Worm (Caenorhabditis elegans) whole organism, L4 larva: ENCODE data around the gene R08C7.8.

Experiments used
- D1046.2 ChIP-seq: fragments of 200-800 bp; sonication (Bioruptor generic); IDR thresholded peaks from 2 replicates; pipeline ENCODE4 v1.3.6; 2022; ENCODE audit warnings: missing genetic modification characterization, missing compliant biosample characterization
- F49E8.2 ChIP-seq: sonication (generic microtip); optimal IDR thresholded peaks from 2 replicates; lab custom pipeline; 2016; ENCODE audit warnings: missing compliant biosample characterization, mild to moderate bottlenecking, missing genetic modification characterization, borderline replicate concordance
- T20F7.1 ChIP-seq: fragments of 200-800 bp; sonication (Bioruptor generic); optimal IDR thresholded peaks from 2 replicates; lab custom pipeline; 2018; ENCODE audit warnings: mild to moderate bottlenecking, missing genetic modification characterization, missing compliant biosample characterization
- T26A8.4 ChIP-seq: fragments of 200-800 bp; sonication (Bioruptor generic); IDR thresholded peaks from 2 replicates; pipeline ENCODE4 v1.3.6; 2022; ENCODE audit warnings: missing genetic modification characterization, missing compliant biosample characterization
- Y105C5A.15 ChIP-seq: fragments of 200-800 bp; sonication (Bioruptor generic); IDR thresholded peaks from 2 replicates; pipeline ENCODE4 v1.3.6; 2022; ENCODE audit warnings: missing genetic modification characterization, missing compliant biosample characterization
- Y5F2A.4 ChIP-seq: fragments of 200-800 bp; sonication (Bioruptor generic); optimal IDR thresholded peaks from 2 replicates; lab custom pipeline; 2018; ENCODE audit warnings: mild to moderate bottlenecking, missing genetic modification characterization, missing compliant biosample characterization
- ZK337.2 ChIP-seq: fragments of 200-800 bp; sonication (Bioruptor generic); IDR thresholded peaks from 2 replicates; pipeline ENCODE4 v1.3.6; 2022; ENCODE audit warnings: missing genetic modification reagents, missing genetic modification characterization, missing compliant biosample characterization
- ZK546.5 ChIP-seq, 2 experiments: sonication (generic microtip); optimal IDR thresholded peaks; 2 replicates each; lab custom pipeline; 2017; ENCODE audit warnings: missing biosample characterization in 2 of 2, missing genetic modification characterization in 2 of 2
- aha-1 ChIP-seq: fragments of 150-350 bp; peaks from one replicate; lab custom pipeline; 2014; ENCODE audit warnings: missing biosample characterization, missing genetic modification characterization
- arid-1 ChIP-seq: fragments of 200-800 bp; sonication (Bioruptor generic); conservative IDR thresholded peaks from 2 replicates; pipeline ENCODE4 v1.3.6; 2022; ENCODE audit warnings: missing genetic modification reagents, missing genetic modification characterization, missing compliant biosample characterization
- attf-4 ChIP-seq: sonication (generic microtip); optimal IDR thresholded peaks from 3 replicates; lab custom pipeline; 2017; ENCODE audit warnings: missing biosample characterization, missing genetic modification characterization
- ceh-20 ChIP-seq: fragments of 200-800 bp; sonication (Bioruptor generic); IDR thresholded peaks from 2 replicates; pipeline ENCODE4 v1.3.6; 2022; ENCODE audit warnings: missing genetic modification reagents, missing genetic modification characterization, missing compliant biosample characterization
- ceh-32 ChIP-seq: sonication (generic microtip); optimal IDR thresholded peaks from 2 replicates; lab custom pipeline; 2016; ENCODE audit warnings: mild to moderate bottlenecking, missing genetic modification characterization, missing compliant biosample characterization; ENCODE audit not compliant: poor library complexity
- ctbp-1 ChIP-seq: fragments of 200-800 bp; sonication (Bioruptor generic); IDR thresholded peaks from 2 replicates; pipeline ENCODE4 v1.3.6; 2022; ENCODE audit warnings: missing genetic modification reagents, missing genetic modification characterization, missing compliant biosample characterization
- daf-19 ChIP-seq: fragments of 200-800 bp; sonication (Bioruptor generic); conservative IDR thresholded peaks from 2 replicates; pipeline ENCODE4 v1.3.6; 2022; ENCODE audit warnings: missing genetic modification characterization, missing compliant biosample characterization
- dmd-6 ChIP-seq: fragments of 200-800 bp; sonication (Bioruptor generic); IDR thresholded peaks from 2 replicates; pipeline ENCODE4 v1.3.6; 2022; ENCODE audit warnings: missing genetic modification reagents, missing genetic modification characterization, missing compliant biosample characterization
- dmd-8 ChIP-seq: fragments of 200-800 bp; sonication (Bioruptor generic); IDR thresholded peaks from 2 replicates; pipeline ENCODE4 v1.3.6; 2022; ENCODE audit warnings: missing genetic modification characterization, missing compliant biosample characterization
- dpl-1 ChIP-seq: fragments of 150-350 bp; optimal IDR thresholded peaks from 2 replicates; lab custom pipeline; 2014; ENCODE audit warnings: missing biosample characterization, missing genetic modification reagents, missing genetic modification characterization
- duxl-1 ChIP-seq: sonication (generic microtip); optimal IDR thresholded peaks from 2 replicates; lab custom pipeline; 2016; ENCODE audit warnings: mild to moderate bottlenecking, missing genetic modification characterization, moderate library complexity, missing compliant biosample characterization; ENCODE audit not compliant: poor library complexity
- dve-1 ChIP-seq: sonication (generic microtip); optimal IDR thresholded peaks from 2 replicates; lab custom pipeline; 2017; ENCODE audit warnings: antibody characterized with exemption, mild to moderate bottlenecking, missing genetic modification characterization, missing compliant biosample characterization; ENCODE audit not compliant: insufficient read depth
- egl-27 ChIP-seq: sonication (generic microtip); optimal IDR thresholded peaks from 3 replicates; lab custom pipeline; 2017; ENCODE audit warnings: missing biosample characterization, missing genetic modification reagents, missing genetic modification characterization
- fos-1 ChIP-seq: fragments of 150-350 bp; optimal IDR thresholded peaks from 2 replicates; lab custom pipeline; 2014; ENCODE audit warnings: missing biosample characterization, missing genetic modification characterization
- hif-1 ChIP-seq, 2 experiments: sonication (generic microtip); optimal IDR thresholded peaks; 2 replicates each; lab custom pipeline; 2016 to 2017; ENCODE audit warnings: missing compliant biosample characterization in 2 of 2, missing genetic modification characterization in 2 of 2, missing genetic modification reagents in 2 of 2, missing genotype in 2 of 2, mild to moderate bottlenecking in 1 of 2
- hlh-30 ChIP-seq: sonication (generic microtip); optimal IDR thresholded peaks from 2 replicates; lab custom pipeline; 2017; ENCODE audit warnings: antibody characterized with exemption, mild to moderate bottlenecking, missing genetic modification characterization, missing compliant biosample characterization; ENCODE audit not compliant: insufficient read depth
- lim-7 ChIP-seq: fragments of 200-800 bp; sonication (Bioruptor generic); IDR thresholded peaks from 2 replicates; pipeline ENCODE4 v1.3.6; 2022; ENCODE audit warnings: missing genetic modification characterization, missing compliant biosample characterization
- lin-13 ChIP-seq: fragments of 150-350 bp; optimal IDR thresholded peaks from 2 replicates; lab custom pipeline; 2014; ENCODE audit warnings: missing biosample characterization, missing genetic modification reagents, missing genetic modification characterization
- lsy-2 ChIP-seq, 2 experiments: fragments of 150-350 bp in 1 of 2; sonication (generic microtip) in 1 of 2; optimal IDR thresholded peaks; 2 replicates each; lab custom pipeline; 2014 to 2017; ENCODE audit warnings: missing biosample characterization in 2 of 2, missing genetic modification characterization in 2 of 2
- madf-9 ChIP-seq: fragments of 200-800 bp; sonication (Bioruptor generic); conservative IDR thresholded peaks from 2 replicates; pipeline ENCODE4 v1.3.6; 2022; ENCODE audit warnings: missing genetic modification reagents, missing genetic modification characterization, missing compliant biosample characterization
- mdl-1 ChIP-seq, 2 experiments: fragments of 150-350 bp in 1 of 2; sonication (generic microtip) in 1 of 2; optimal IDR thresholded peaks; 2 replicates each; lab custom pipeline; 2014 to 2017; ENCODE audit warnings: missing biosample characterization in 2 of 2, missing genetic modification characterization in 2 of 2
- mep-1 ChIP-seq: fragments of 150-350 bp; sonication (generic microtip); optimal IDR thresholded peaks from 3 replicates; lab custom pipeline; 2014; ENCODE audit warnings: missing biosample characterization, missing genetic modification characterization
- mxl-2 ChIP-seq: fragments of 200-800 bp; sonication (Bioruptor generic); conservative IDR thresholded peaks from 2 replicates; pipeline ENCODE4 v1.3.6; 2022; ENCODE audit warnings: missing genetic modification reagents, missing genetic modification characterization, missing compliant biosample characterization
- nhr-10 ChIP-seq: fragments of 150-350 bp; optimal IDR thresholded peaks from 2 replicates; lab custom pipeline; 2014; ENCODE audit warnings: missing biosample characterization, missing genetic modification characterization
- nhr-102 ChIP-seq: sonication (generic microtip); optimal IDR thresholded peaks from 2 replicates; lab custom pipeline; 2016; ENCODE audit warnings: mild to moderate bottlenecking, missing genetic modification characterization, moderate library complexity, missing compliant biosample characterization
- nhr-25 ChIP-seq: sonication (generic microtip); optimal IDR thresholded peaks from 2 replicates; lab custom pipeline; 2017; ENCODE audit warnings: missing genetic modification characterization, mild to moderate bottlenecking, missing compliant biosample characterization, antibody characterized with exemption, moderate library complexity, borderline replicate concordance; ENCODE audit not compliant: insufficient read depth
- nhr-48 ChIP-seq: sonication (generic microtip); optimal IDR thresholded peaks from 2 replicates; lab custom pipeline; 2016; ENCODE audit warnings: mild to moderate bottlenecking, missing genetic modification characterization, missing compliant biosample characterization
- nhr-6 ChIP-seq: fragments of 150-350 bp; optimal IDR thresholded peaks from 2 replicates; lab custom pipeline; 2014; ENCODE audit warnings: missing biosample characterization, missing genetic modification characterization
- pha-4 ChIP-seq, 2 experiments: fragments of 150-350 bp in 1 of 2; fragments of 200-800 bp in 1 of 2; sonication (Bioruptor generic) in 1 of 2; IDR thresholded peaks in 1 of 2; optimal IDR thresholded peaks in 1 of 2; 2 replicates each; pipeline versions ENCODE4 v1.3.6 to Lab custom; 2014 to 2022; ENCODE audit warnings: missing genetic modification characterization in 2 of 2, missing genetic modification reagents in 2 of 2, missing biosample characterization in 1 of 2, missing compliant biosample characterization in 1 of 2
- pqm-1 ChIP-seq: sonication (generic microtip); optimal IDR thresholded peaks from 2 replicates; lab custom pipeline; 2017; ENCODE audit warnings: missing biosample characterization, missing genetic modification characterization
- rbr-2 ChIP-seq: sonication (generic microtip); optimal IDR thresholded peaks from 2 replicates; lab custom pipeline; 2016; ENCODE audit warnings: missing genotype, missing genetic modification characterization, missing compliant biosample characterization
- saeg-2 ChIP-seq: fragments of 200-800 bp; sonication (Bioruptor generic); IDR thresholded peaks from 2 replicates; pipeline ENCODE4 v1.3.6; 2022; ENCODE audit warnings: missing genetic modification reagents, missing genetic modification characterization, missing compliant biosample characterization
- set-16 ChIP-seq: fragments of 200-800 bp; sonication (Bioruptor generic); IDR thresholded peaks from 2 replicates; pipeline ENCODE4 v1.3.6; 2022; ENCODE audit warnings: missing genetic modification reagents, missing genetic modification characterization, missing compliant biosample characterization
- skn-1 ChIP-seq: fragments of 150-350 bp; optimal IDR thresholded peaks from 2 replicates; lab custom pipeline; 2014; ENCODE audit warnings: missing biosample characterization, missing genetic modification characterization
- snpc-1.2 ChIP-seq: fragments of 200-800 bp; sonication (Bioruptor generic); IDR thresholded peaks from 2 replicates; pipeline ENCODE4 v1.3.6; 2022; ENCODE audit warnings: missing genetic modification reagents, missing genetic modification characterization, missing compliant biosample characterization
- spr-3 ChIP-seq: fragments of 200-800 bp; sonication (Bioruptor generic); optimal IDR thresholded peaks from 2 replicates; lab custom pipeline; 2018; ENCODE audit warnings: mild to moderate bottlenecking, missing genetic modification characterization, missing compliant biosample characterization
- tra-1 ChIP-seq: fragments of 200-800 bp; sonication (Bioruptor generic); IDR thresholded peaks from 2 replicates; pipeline ENCODE4 v1.3.6; 2022; ENCODE audit warnings: missing genetic modification reagents, missing genetic modification characterization, missing compliant biosample characterization
- unc-39 ChIP-seq: sonication (generic microtip); optimal IDR thresholded peaks from 2 replicates; lab custom pipeline; 2017; ENCODE audit warnings: missing biosample characterization, missing genetic modification characterization
- zag-1 ChIP-seq: fragments of 150-350 bp; optimal IDR thresholded peaks from 2 replicates; lab custom pipeline; 2014; ENCODE audit warnings: missing biosample characterization, missing genetic modification characterization
- zfp-2 ChIP-seq: sonication (generic microtip); optimal IDR thresholded peaks from 2 replicates; lab custom pipeline; 2016; ENCODE audit warnings: mild to moderate bottlenecking, missing genetic modification characterization, missing compliant biosample characterization
- zip-2 ChIP-seq: fragments of 150-350 bp; optimal IDR thresholded peaks from 2 replicates; lab custom pipeline; 2014; ENCODE audit warnings: missing biosample characterization, missing genetic modification characterization
- ztf-7 ChIP-seq: fragments of 150-350 bp; optimal IDR thresholded peaks from 2 replicates; lab custom pipeline; 2014; ENCODE audit warnings: missing biosample characterization, missing genetic modification characterization

R08C7.8 gene

DNA sequence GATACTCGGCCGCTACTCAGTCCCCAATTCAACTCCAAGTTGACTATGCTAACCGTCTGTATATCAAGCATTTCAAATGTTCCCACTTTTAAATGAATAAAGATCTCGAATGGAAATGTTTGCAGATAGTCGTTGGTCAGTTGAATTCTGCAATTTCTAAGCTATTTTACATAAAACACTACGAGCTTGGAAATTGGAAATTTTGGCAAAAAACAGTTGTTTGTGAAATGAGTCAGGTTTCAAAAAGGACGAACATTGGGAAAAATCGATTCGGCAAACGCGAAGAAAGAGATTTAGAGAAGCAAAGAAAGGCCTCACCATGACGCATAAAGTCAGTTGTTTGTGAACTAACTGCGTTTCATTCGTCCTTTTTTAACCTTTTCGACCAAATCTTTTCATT lies 12.5 kb upstream of the R08C7.8 start (continued):
- TF ChIP-seq lsy-2 (tag; optimal IDR thresholded peaks at IDR 0.05; lab: Kevin White, UChicago), result peak; percentile 69 to 84
- TF ChIP-seq zfp-2 (tag; lab: Kevin White, UChicago), result no peak
- peak; percentile 63 for TF ChIP-seq hlh-30 (tag; lab: Kevin White, UChicago)
- no peak for TF ChIP-seq egl-27 (tag; lab: Kevin White, UChicago)
- TF ChIP-seq madf-9, result no peak
- TF ChIP-seq skn-1, result no peak
- TF ChIP-seq mep-1 (tag; lab: Kevin White, UChicago), result peak; percentile 46
- peak; percentile 61 for TF ChIP-seq dve-1 (tag; lab: Kevin White, UChicago)
- no peak for TF ChIP-seq Y105C5A.15
- TF ChIP-seq spr-3, result no peak
- no peak for TF ChIP-seq hif-1 (tag; optimal IDR thresholded peaks at IDR 0.05; lab: Kevin White, UChicago)
- TF ChIP-seq zip-2, result no peak
- no peak for TF ChIP-seq D1046.2
- no peak for TF ChIP-seq nhr-10 (tag; lab: Kevin White, UChicago)
- TF ChIP-seq nhr-102 (tag; lab: Kevin White, UChicago), result peak; percentile 21
- TF ChIP-seq T26A8.4 (GFP tag; lab: Robert Waterston, UW), result 0 out of 2 replicates have a peak, but pooled peaks have one; percentile 10
- peak; percentile 32; the same call in 1 of the 2 replicates for TF ChIP-seq pha-4 (GFP tag; IDR thresholded peaks at IDR 0.05; lab: Robert Waterston, UW)
- no peak for TF ChIP-seq pha-4 (tag; optimal IDR thresholded peaks at IDR 0.05; lab: Kevin White, UChicago)
- no peak for TF ChIP-seq duxl-1 (tag; lab: Kevin White, UChicago)
- TF ChIP-seq nhr-6 (tag; lab: Kevin White, UChicago), result peak; percentile 68
- TF ChIP-seq tra-1, result no peak
- TF ChIP-seq unc-39 (tag; lab: Kevin White, UChicago), result no peak
- no peak for TF ChIP-seq ZK337.2 (GFP tag; lab: Robert Waterston, UW)
- TF ChIP-seq nhr-25 (tag; lab: Kevin White, UChicago), result no peak
- TF ChIP-seq ceh-32, result no peak
- TF ChIP-seq ctbp-1 (GFP tag; lab: Robert Waterston, UW), result 0 out of 2 replicates have a peak, but pooled peaks have one; percentile 28
- no peak for TF ChIP-seq dmd-6 (GFP tag; lab: Robert Waterston, UW)
- no peak for TF ChIP-seq saeg-2 (GFP tag; lab: Robert Waterston, UW)
- TF ChIP-seq daf-19, result 0 out of 2 replicates have a peak, but pooled peaks have one; percentile 37
- TF ChIP-seq F49E8.2 (tag; lab: Kevin White, UChicago), result no peak
- no peak for TF ChIP-seq mdl-1 (tag; optimal IDR thresholded peaks at IDR 0.05; lab: Kevin White, UChicago)
- no peak for TF ChIP-seq nhr-48 (tag; lab: Kevin White, UChicago)
- no peak for TF ChIP-seq ZK546.5 (tag; optimal IDR thresholded peaks at IDR 0.05; lab: Kevin White, UChicago)
- no peak for TF ChIP-seq lin-13 (GFP tag; lab: Kevin White, UChicago)
- TF ChIP-seq attf-4 (tag; lab: Kevin White, UChicago), result no peak
- TF ChIP-seq T20F7.1, result peak; percentile 29
- TF ChIP-seq pqm-1 (tag; lab: Kevin White, UChicago), result no peak
- TF ChIP-seq set-16, result no peak
- peak; percentile 63 for TF ChIP-seq arid-1 (GFP tag; lab: Robert Waterston, UW)
- no peak for TF ChIP-seq dmd-8
- TF ChIP-seq aha-1 (tag; lab: Kevin White, UChicago), result no peak
- no peak for TF ChIP-seq lim-7 (GFP tag; lab: Robert Waterston, UW)
- TF ChIP-seq mxl-2 (GFP tag; lab: Robert Waterston, UW), result no peak
- TF ChIP-seq zag-1 (tag; lab: Kevin White, UChicago), result no peak
- no peak for TF ChIP-seq fos-1 (tag; lab: Kevin White, UChicago)
- TF ChIP-seq Y5F2A.4, result peak; percentile 11
- TF ChIP-seq ceh-20 (GFP tag; lab: Robert Waterston, UW), result no peak
- peak; percentile 80 for TF ChIP-seq snpc-1.2
- no peak for TF ChIP-seq ztf-7 (tag; lab: Kevin White, UChicago)
- TF ChIP-seq dpl-1 (GFP tag; lab: Kevin White, UChicago), result peak; percentile 56
- TF ChIP-seq rbr-2 (tag; lab: Kevin White, UChicago), result no peak
